Worm (Caenorhabditis elegans) whole organism, L2 larva: ENCODE data around the gene ZK381.2.

Experiments
- C34F6.9 ChIP-seq: fragments of 150-350 bp; optimal IDR thresholded peaks from 2 replicates; lab custom pipeline; 2014; ENCODE audit warnings: missing biosample characterization, missing genetic modification characterization
- F13H6.1 ChIP-seq: sonication (generic microtip); optimal IDR thresholded peaks from 2 replicates; lab custom pipeline; 2016; ENCODE audit warnings: missing genetic modification characterization, missing compliant biosample characterization
- ama-1 ChIP-seq: fragments of 150-350 bp; optimal IDR thresholded peaks from 2 replicates; lab custom pipeline; 2018; ENCODE audit warnings: inconsistent platforms
- blmp-1 ChIP-seq: sonication (generic microtip); optimal IDR thresholded peaks from 2 replicates; lab custom pipeline; 2017; ENCODE audit warnings: missing genetic modification characterization, mild to moderate bottlenecking, missing compliant biosample characterization, antibody characterized with exemption, moderate library complexity; ENCODE audit not compliant: insufficient read depth
- ceh-82 ChIP-seq: fragments of 150-350 bp; optimal IDR thresholded peaks from 2 replicates; lab custom pipeline; 2014; ENCODE audit warnings: missing biosample characterization, missing genetic modification characterization
- elt-1 ChIP-seq: fragments of 150-350 bp; optimal IDR thresholded peaks from 2 replicates; lab custom pipeline; 2014; ENCODE audit warnings: missing biosample characterization, missing genetic modification characterization
- elt-3 ChIP-seq: sonication (generic microtip); optimal IDR thresholded peaks from 2 replicates; lab custom pipeline; 2017; ENCODE audit warnings: missing biosample characterization, missing genetic modification characterization
- lsy-2 ChIP-seq, 2 experiments: fragments of 150-350 bp in 1 of 2; sonication (generic microtip) in 1 of 2; optimal IDR thresholded peaks; 2 replicates each; lab custom pipeline; 2014 to 2017; ENCODE audit warnings: missing biosample characterization in 2 of 2, missing genetic modification characterization in 2 of 2
- mdl-1 ChIP-seq, 2 experiments: fragments of 150-350 bp in 1 of 2; sonication (generic microtip) in 1 of 2; optimal IDR thresholded peaks; 2 replicates each; lab custom pipeline; 2017; ENCODE audit warnings: missing biosample characterization in 2 of 2, missing genetic modification characterization in 2 of 2
- nhr-6 ChIP-seq: fragments of 150-350 bp; optimal IDR thresholded peaks from 2 replicates; lab custom pipeline; 2014; ENCODE audit warnings: missing biosample characterization, missing genetic modification characterization
- nhr-77 ChIP-seq: fragments of 150-350 bp; optimal IDR thresholded peaks from 2 replicates; lab custom pipeline; 2014; ENCODE audit warnings: missing biosample characterization, missing genetic modification characterization
- skn-1 ChIP-seq: sonication (generic microtip); optimal IDR thresholded peaks from 2 replicates; lab custom pipeline; 2017; ENCODE audit warnings: missing biosample characterization, missing genetic modification characterization

ce11 chrIV:6954682-6955081 is 10.6 kb upstream of the ZK381.2 start:
- TF ChIP-seq ceh-82 (tag; lab: Kevin White, UChicago) (no peak), elt-1 (no peak), skn-1 (tag; lab: Kevin White, UChicago) (no peak), elt-3 (tag; lab: Kevin White, UChicago) (no peak), blmp-1 (tag; lab: Kevin White, UChicago) (no peak), lsy-2 (tag; optimal IDR thresholded peaks at IDR 0.05; lab: Kevin White, UChicago) (peak in 1 of 2 experiments; percentile 37), ama-1 (lab: Kevin White, UChicago) (no peak), mdl-1 (tag; optimal IDR thresholded peaks at IDR 0.05; lab: Kevin White, UChicago) (no peak), C34F6.9 (tag; lab: Kevin White, UChicago) (peak; percentile 27), F13H6.1 (tag; lab: Kevin White, UChicago) (peak; percentile 15), nhr-6 (tag; lab: Kevin White, UChicago) (no peak), nhr-77 (tag; lab: Kevin White, UChicago) (no peak)
